Worm (Caenorhabditis elegans): ENCODE results near the gene F41G3.3.

DNA sequence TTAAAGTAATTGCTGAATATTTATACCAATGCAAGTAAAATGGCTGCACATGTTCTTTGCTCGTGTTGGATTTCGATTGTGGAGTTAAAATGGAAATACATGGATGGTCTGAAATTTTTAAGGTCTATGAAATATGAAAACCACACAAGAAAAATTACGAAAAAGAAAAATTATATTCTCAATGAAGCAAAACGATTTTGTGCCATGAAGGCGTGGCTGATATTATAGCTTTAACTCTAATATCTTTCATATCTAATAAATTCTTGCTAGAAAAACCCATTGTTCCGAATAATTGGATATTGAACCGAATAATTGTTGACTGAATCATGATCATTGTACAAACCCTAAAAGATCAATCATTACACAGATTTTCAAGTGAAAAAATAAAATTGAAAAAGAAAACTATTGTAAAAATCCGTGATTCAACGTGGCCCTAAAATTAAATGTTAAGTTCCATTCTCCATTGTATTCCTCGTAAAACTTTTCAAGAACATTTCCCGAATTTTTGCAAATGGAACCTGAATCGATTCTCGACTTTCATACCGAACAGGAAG lies 1.6 kb upstream of the F41G3.3 start, which contains the start of the genes srx-95 and fis-1:
- no peak for TF ChIP-seq egl-27 (tag; optimal IDR thresholded peaks at IDR 0.05)
- no peak for TF ChIP-seq nhr-11 (tag; optimal IDR thresholded peaks at IDR 0.05)
- no peak for TF ChIP-seq ztf-11 (tag; optimal IDR thresholded peaks at IDR 0.05)

Data from whole organism, L2 larva.